Fruit fly (Drosophila melanogaster): ENCODE measurements around the gene CG5521.

DNA sequence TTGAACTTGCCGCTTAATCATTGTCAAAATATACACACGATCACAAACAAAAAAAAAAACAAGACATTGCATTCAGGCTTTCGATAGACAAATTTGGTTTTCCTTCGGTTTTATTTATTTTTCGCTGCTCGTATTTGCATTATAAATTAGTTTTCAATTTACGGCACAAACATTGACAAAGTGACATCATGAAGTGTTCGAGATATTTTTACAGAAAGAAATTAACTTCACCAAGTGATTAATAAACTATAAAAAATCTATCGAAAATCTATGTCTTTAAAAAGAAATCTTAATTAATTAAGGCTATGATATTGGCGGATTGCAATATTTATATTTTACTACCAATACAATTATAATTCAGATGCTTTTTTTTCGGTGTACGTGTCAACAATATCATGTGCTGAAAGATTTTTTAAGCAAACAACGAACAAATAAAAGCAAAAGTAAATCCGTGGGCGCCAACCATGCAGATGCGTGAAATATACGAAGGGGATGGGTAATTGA, 42.8 kb upstream of the CG5521 start:
- TF ChIP-seq cic (GFP tag; optimal IDR thresholded peaks at IDR 0.05) (no peak), CG5204 (GFP tag; optimal IDR thresholded peaks at IDR 0.05) (no peak), CG33017 (tag; optimal IDR thresholded peaks at IDR 0.05) (no peak)

Data from whole organism, adult.